Worm (Caenorhabditis elegans): ENCODE results near the gene lgc-11.

Gene lgc-11

DNA sequence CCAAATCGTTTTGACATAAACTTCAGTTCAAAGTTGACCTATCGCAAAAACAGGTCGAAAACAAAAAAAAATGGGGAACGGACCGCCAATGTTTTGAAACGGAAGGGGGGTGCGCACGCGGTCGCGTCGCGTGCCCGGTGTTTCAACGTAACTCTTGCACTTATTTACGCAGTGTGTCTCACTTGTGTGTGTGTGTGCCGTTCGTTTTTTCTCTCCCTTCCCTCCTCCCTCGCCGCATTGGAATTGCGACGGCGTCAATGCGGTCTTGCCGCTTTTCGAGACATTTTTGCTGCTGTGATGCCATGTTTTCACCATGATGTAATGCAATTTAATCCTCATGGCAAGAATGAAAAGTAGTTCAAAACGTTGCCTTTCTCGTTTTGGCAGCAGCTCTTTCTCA, 28.0 kb downstream of the lgc-11 start (continued):
- TF ChIP-seq nhr-179 (tag; optimal IDR thresholded peaks at IDR 0.05), result no peak
- no peak for TF ChIP-seq F33H1.4 (GFP tag; IDR thresholded peaks at IDR 0.05)
- TF ChIP-seq hmg-20 (GFP tag; IDR thresholded peaks at IDR 0.05), result no peak
- no peak for TF ChIP-seq attf-6 (GFP tag; IDR thresholded peaks at IDR 0.05)
- TF ChIP-seq attf-5 (GFP tag; optimal IDR thresholded peaks at IDR 0.05), result peak; percentile 61
- TF ChIP-seq zfh-2 (GFP tag; conservative IDR thresholded peaks at IDR 0.05), result peak; percentile 86
- TF ChIP-seq F49E8.2 (tag; optimal IDR thresholded peaks at IDR 0.05; ENCODE audit: insufficient read depth), result no peak
- no peak for TF ChIP-seq C06A6.2 (GFP tag; conservative IDR thresholded peaks at IDR 0.05)
- no peak for TF ChIP-seq tlf-1 (GFP tag; optimal IDR thresholded peaks at IDR 0.05)
- TF ChIP-seq unc-62 (GFP tag; optimal IDR thresholded peaks at IDR 0.05), result no peak
- TF ChIP-seq dox-1 (GFP tag; IDR thresholded peaks at IDR 0.05), result peak; percentile 69
- no peak for TF ChIP-seq ets-4 (GFP tag; optimal IDR thresholded peaks at IDR 0.05)
- TF ChIP-seq C17E4.6 (GFP tag; IDR thresholded peaks at IDR 0.05), result no peak
- TF ChIP-seq madf-3 (GFP tag; IDR thresholded peaks at IDR 0.05), result peak; percentile 73; the same call in 1 of the 2 replicates
- TF ChIP-seq hmg-1.2 (GFP tag; IDR thresholded peaks at IDR 0.05), result peak; percentile 37; the same call in 1 of the 2 replicates
- no peak for TF ChIP-seq lin-26 (GFP tag; IDR thresholded peaks at IDR 0.05)
- TF ChIP-seq atf-7 (tag; optimal IDR thresholded peaks at IDR 0.05), result no peak
- no peak for TF ChIP-seq ccch-3 (GFP tag; optimal IDR thresholded peaks at IDR 0.05)
- TF ChIP-seq F57A8.1 (GFP tag; optimal IDR thresholded peaks at IDR 0.05), result no peak
- no peak for TF ChIP-seq B0035.1 (tag; optimal IDR thresholded peaks at IDR 0.05)
- TF ChIP-seq aptf-3 (GFP tag; IDR thresholded peaks at IDR 0.05), result no peak
- no peak for TF ChIP-seq F23B12.7 (tag; optimal IDR thresholded peaks at IDR 0.05; ENCODE audit: insufficient read depth)
- TF ChIP-seq zim-3 (tag; optimal IDR thresholded peaks at IDR 0.05), result no peak
- TF ChIP-seq Y56A3A.18 (GFP tag; IDR thresholded peaks at IDR 0.05), result no peak
- no peak for TF ChIP-seq mes-4 (tag; optimal IDR thresholded peaks at IDR 0.05)
- no peak for TF ChIP-seq lin-35 (GFP tag; optimal IDR thresholded peaks at IDR 0.05)
- no peak for TF ChIP-seq ceh-91 (GFP tag; IDR thresholded peaks at IDR 0.05)
- TF ChIP-seq ceh-27 (GFP tag; optimal IDR thresholded peaks at IDR 0.05), result peak; percentile 28
- no peak for TF ChIP-seq F57C9.4 (tag; optimal IDR thresholded peaks at IDR 0.05)
- peak; percentile 12; the same call in 1 of the 2 replicates for TF ChIP-seq nfyb-1 (GFP tag; IDR thresholded peaks at IDR 0.05)
- no peak for TF ChIP-seq bed-2 (GFP tag; IDR thresholded peaks at IDR 0.05)
- no peak for TF ChIP-seq tbx-9 (tag; optimal IDR thresholded peaks at IDR 0.05; ENCODE audit: borderline replicate concordance)
- TF ChIP-seq snpc-4 (GFP tag; optimal IDR thresholded peaks at IDR 0.05), result no peak
- no peak for TF ChIP-seq snpc-4 (tag; optimal IDR thresholded peaks at IDR 0.05)

DNA sequence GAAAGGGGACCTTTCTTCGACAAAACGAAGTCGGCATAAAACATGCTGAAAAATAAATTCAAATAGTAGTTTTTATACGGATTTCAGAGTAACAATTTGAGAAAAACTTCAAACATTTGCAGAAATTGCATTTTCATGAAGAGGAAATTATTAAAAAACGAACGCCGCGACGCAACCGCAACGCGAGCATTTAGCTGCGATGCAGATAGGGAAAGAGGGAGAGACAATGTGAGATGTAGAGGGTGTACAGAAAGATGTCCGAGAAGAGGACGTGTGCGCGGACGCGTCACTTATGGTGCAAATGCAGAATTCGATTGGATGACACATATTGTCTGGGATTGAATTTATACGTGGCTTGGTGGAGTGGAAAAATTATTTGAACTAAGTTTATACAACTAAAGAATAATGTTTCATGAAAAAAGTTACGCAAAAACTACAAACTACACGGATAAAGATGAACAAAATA, 31.4 kb downstream of the lgc-11 start, which contains the start of gene coh-1:
TSS of gene coh-1 (minus strand) at position 51 of the 466 bp plus-strand sequence.
- TF ChIP-seq ceh-27 (GFP tag; optimal IDR thresholded peaks at IDR 0.05) (peak; percentile 50), let-607 (tag; optimal IDR thresholded peaks at IDR 0.05) (peak in 1 of 2 experiments; percentile 26), hmg-1.2 (GFP tag; IDR thresholded peaks at IDR 0.05) (peak; percentile 76; the same call in 1 of the 2 replicates), F37B4.10 (GFP tag; IDR thresholded peaks at IDR 0.05) (no peak), cebp-1 (GFP tag; IDR thresholded peaks at IDR 0.05) (no peak), cebp-1 (tag; optimal IDR thresholded peaks at IDR 0.05) (peak; percentile 48), lin-40 (tag; optimal IDR thresholded peaks at IDR 0.05) (peak; percentile 30), mes-4 (tag; optimal IDR thresholded peaks at IDR 0.05) (no peak), K12H6.12 (tag; optimal IDR thresholded peaks at IDR 0.05) (peak; percentile 7), Y53G8AR.9 (GFP tag; conservative IDR thresholded peaks at IDR 0.05) (no peak), madf-3 (GFP tag; IDR thresholded peaks at IDR 0.05) (0 out of 2 replicates have a peak, but pooled peaks have one; percentile 66)
